Worm (Caenorhabditis elegans) whole organism, L2 larva: ENCODE data around the gene F58B4.7.

Source experiments
- gmeb-1 ChIP-seq: fragments of 150-350 bp; optimal IDR thresholded peaks from 2 replicates; lab custom pipeline; 2014; ENCODE audit warnings: missing biosample characterization, missing genetic modification characterization
- ztf-1 ChIP-seq: fragments of 200-800 bp; sonication (Bioruptor generic); conservative IDR thresholded peaks from 2 replicates; pipeline ENCODE4 v1.3.6; 2022; ENCODE audit warnings: missing genetic modification characterization, missing compliant biosample characterization
- ztf-4 ChIP-seq: fragments of 150-350 bp; optimal IDR thresholded peaks from 2 replicates; lab custom pipeline; 2014; ENCODE audit warnings: missing biosample characterization, missing genetic modification characterization

DNA sequence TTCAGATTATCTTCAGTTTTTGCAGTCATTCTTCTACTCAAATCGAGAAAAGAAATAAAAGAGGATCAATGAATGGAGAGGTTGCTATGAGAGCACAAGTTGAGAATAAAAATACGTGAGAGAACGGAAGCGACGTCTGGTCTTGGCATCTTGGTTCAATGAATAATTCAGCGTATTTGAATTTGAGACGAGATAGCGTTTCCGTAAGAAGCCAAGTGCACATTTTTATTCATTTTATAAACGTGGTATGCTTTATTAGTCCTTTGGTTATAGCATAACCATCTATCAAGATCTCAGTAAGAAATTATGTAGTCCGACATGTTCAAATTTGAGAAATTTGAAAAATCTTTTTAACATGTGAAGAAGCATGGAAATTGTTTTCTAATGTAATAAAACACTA is 4.8 kb downstream of the F58B4.7 start, which contains the start of gene F58B4.2:
- TF ChIP-seq ztf-1 (GFP tag; lab: Robert Waterston, UW): no peak
- no peak for TF ChIP-seq gmeb-1 (tag; lab: Kevin White, UChicago)
- TF ChIP-seq ztf-4 (tag; lab: Kevin White, UChicago): no peak
